Worm (Caenorhabditis elegans) whole organism, early embryonic: ENCODE measurements around the gene aqp-3.

Experiments used
- B0310.2 ChIP-seq: sonication (generic microtip); optimal IDR thresholded peaks from 2 replicates; lab custom pipeline; 2016; ENCODE audit warnings: mild to moderate bottlenecking, missing genetic modification characterization, missing compliant biosample characterization
- aly-1 ChIP-seq: sonication (generic microtip); optimal IDR thresholded peaks from 2 replicates; lab custom pipeline; 2016; ENCODE audit warnings: missing genetic modification characterization, missing compliant biosample characterization
- ama-1 ChIP-seq: fragments of 150-350 bp; optimal IDR thresholded peaks from 2 replicates; lab custom pipeline; 2014
- flt-1 ChIP-seq: fragments of 200-800 bp; sonication (Bioruptor generic); IDR thresholded peaks from 2 replicates; pipeline ENCODE4 v1.3.6; 2022; ENCODE audit warnings: missing genetic modification characterization, missing compliant biosample characterization
- hmbx-1 ChIP-seq: sonication (generic microtip); optimal IDR thresholded peaks from 2 replicates; lab custom pipeline; 2016; ENCODE audit warnings: mild to moderate bottlenecking, missing genetic modification characterization, missing compliant biosample characterization
- hmg-4 ChIP-seq: fragments of 200-800 bp; sonication (Bioruptor generic); optimal IDR thresholded peaks from 2 replicates; lab custom pipeline; 2018; ENCODE audit warnings: mild to moderate bottlenecking, missing genetic modification characterization, missing compliant biosample characterization
- hnd-1 ChIP-seq: sonication (generic microtip); optimal IDR thresholded peaks from 2 replicates; lab custom pipeline; 2016; ENCODE audit warnings: missing genetic modification characterization, missing compliant biosample characterization
- pes-1 ChIP-seq: fragments of 200-800 bp; sonication (Bioruptor generic); IDR thresholded peaks from 2 replicates; pipeline ENCODE4 v1.3.6; 2022; ENCODE audit warnings: missing genetic modification reagents, missing genetic modification characterization, missing compliant biosample characterization
- scrt-1 ChIP-seq: fragments of 200-800 bp; sonication (Bioruptor generic); IDR thresholded peaks from 2 replicates; pipeline ENCODE4 v1.3.6; 2022; ENCODE audit warnings: missing genetic modification characterization, missing compliant biosample characterization
- tbx-11 ChIP-seq: fragments of 200-800 bp; sonication (Bioruptor generic); IDR thresholded peaks from 2 replicates; pipeline ENCODE4 v1.3.6; 2022; ENCODE audit warnings: missing genetic modification characterization, missing compliant biosample characterization
- tbx-37 ChIP-seq: fragments of 200-800 bp; sonication (Bioruptor generic); conservative IDR thresholded peaks from 2 replicates; pipeline ENCODE4 v1.3.6; 2022; ENCODE audit warnings: missing genetic modification reagents, missing genetic modification characterization, missing compliant biosample characterization

DNA sequence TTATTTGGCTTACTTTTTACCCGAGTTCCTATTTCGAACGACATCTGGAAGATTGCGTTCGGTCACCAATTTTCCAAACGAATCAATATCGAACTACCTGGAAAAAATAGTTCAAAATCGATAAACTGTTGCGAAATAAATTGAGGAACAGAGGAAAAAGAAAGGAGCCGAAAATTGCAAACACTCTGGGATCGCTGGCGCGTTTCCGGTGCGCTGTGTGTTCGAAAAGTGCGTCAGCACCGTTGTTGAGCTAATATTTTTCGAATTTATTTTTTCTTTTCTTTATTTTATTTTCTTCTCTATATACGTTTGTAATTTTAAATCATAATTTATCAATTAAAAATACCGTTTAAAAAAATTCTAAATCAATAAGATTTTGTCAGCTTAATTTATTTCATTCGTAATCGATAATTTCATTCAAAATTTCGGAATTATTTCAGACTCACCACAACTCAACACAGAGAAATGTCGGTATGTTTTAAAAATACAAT is 33.2 kb downstream of the aqp-3 start, which contains the start of the genes dnc-1 and lsm-7:
- TF ChIP-seq ama-1 (lab: Kevin White, UChicago) (no peak), scrt-1 (no peak), aly-1 (tag; lab: Kevin White, UChicago) (no peak), pes-1 (no peak), tbx-11 (GFP tag; lab: Robert Waterston, UW) (0 out of 2 replicates have a peak, but pooled peaks have one; percentile 11), flt-1 (GFP tag; lab: Robert Waterston, UW) (no peak; the same call in 1 of the 2 replicates), tbx-37 (GFP tag; lab: Robert Waterston, UW) (no peak), B0310.2 (no peak), hnd-1 (no peak), hmg-4 (GFP tag; lab: Kevin White, UChicago) (no peak), hmbx-1 (no peak)
